Worm (Caenorhabditis elegans) whole organism, L3 larva: ENCODE results near the gene Y32G9B.1.

ENCODE experiments used
- mdl-1 ChIP-seq: fragments of 150-350 bp; optimal IDR thresholded peaks from 2 replicates; lab custom pipeline; 2014; ENCODE audit warnings: missing biosample characterization, missing genetic modification characterization
- nhr-11 ChIP-seq: fragments of 150-350 bp; optimal IDR thresholded peaks from 2 replicates; lab custom pipeline; 2014; ENCODE audit warnings: missing biosample characterization, missing genetic modification characterization
- nhr-76 ChIP-seq: fragments of 150-350 bp; sonication (generic microtip); optimal IDR thresholded peaks from 5 replicates; lab custom pipeline; 2014; ENCODE audit warnings: missing biosample characterization, missing genetic modification characterization

DNA sequence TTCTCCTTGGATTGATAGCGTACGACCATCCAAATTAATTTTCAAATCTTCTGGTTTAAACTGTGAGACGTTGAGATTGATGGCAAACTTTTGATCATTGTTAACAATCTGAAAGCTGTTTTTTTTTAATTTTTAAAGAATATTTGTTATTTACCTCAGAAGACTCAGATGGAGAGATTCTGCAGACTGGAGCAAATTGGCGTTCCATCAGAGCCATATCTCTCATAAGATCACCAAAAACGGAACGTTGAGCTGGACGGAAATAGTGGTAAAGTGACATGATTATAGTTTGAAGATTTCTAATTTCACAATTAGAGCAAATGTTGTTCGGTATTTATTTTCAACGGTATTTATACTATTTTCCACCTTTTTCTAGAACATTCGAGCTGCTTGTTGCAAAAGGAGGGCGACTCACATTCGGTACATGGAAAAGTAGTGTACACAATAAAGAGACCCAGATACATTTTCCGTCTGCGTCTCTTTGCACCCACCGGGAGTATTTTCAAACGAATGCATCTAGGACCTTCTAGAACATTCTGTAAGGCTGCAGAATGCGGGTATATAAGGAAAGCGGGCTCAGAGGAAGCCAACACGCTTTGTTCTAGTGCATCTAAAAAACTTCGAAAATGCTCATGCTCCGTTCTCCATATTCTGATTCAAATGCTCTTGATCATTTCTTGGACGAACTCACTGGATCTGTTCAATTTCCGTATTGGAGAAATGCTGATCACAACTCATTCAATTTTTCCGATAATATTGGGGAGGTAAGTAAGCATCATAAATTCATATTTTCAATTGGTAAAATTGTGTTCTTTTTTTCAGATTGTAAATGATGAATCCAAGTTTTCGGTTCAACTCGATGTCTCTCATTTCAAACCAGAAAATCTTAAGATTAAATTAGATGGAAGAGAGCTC lies 25.0 kb downstream of the Y32G9B.1 start, which contains the start of the genes hsp-16.2 and hsp-16.41:
- TF ChIP-seq nhr-76 (tag; lab: Kevin White, UChicago): no peak
- no peak for TF ChIP-seq mdl-1 (tag; lab: Kevin White, UChicago)
- TF ChIP-seq nhr-11 (tag; lab: Kevin White, UChicago): no peak
